Worm (Caenorhabditis elegans) whole organism, L3 larva: ENCODE results near the gene W03F8.6.
"Not testable (repeated sequence)": the region's sequence is repeated elsewhere in the genome, so short reads cannot be mapped to it uniquely, and the experiment has no call there.

Experiments used
- R02D3.7 ChIP-seq: fragments of 150-350 bp; optimal IDR thresholded peaks from 2 replicates; lab custom pipeline; 2014; ENCODE audit warnings: missing biosample characterization, missing genetic modification characterization
- ZK546.5 ChIP-seq: sonication (generic microtip); optimal IDR thresholded peaks from 2 replicates; lab custom pipeline; 2017; ENCODE audit warnings: missing biosample characterization, missing genetic modification characterization
- aly-2 ChIP-seq: fragments of 150-350 bp; optimal IDR thresholded peaks from 2 replicates; lab custom pipeline; 2014; ENCODE audit warnings: missing biosample characterization, missing genetic modification characterization
- ama-1 ChIP-seq: fragments of 150-350 bp; optimal IDR thresholded peaks from 2 replicates; lab custom pipeline; 2018
- ceh-28 ChIP-seq: fragments of 150-350 bp; optimal IDR thresholded peaks from 2 replicates; lab custom pipeline; 2014; ENCODE audit warnings: missing biosample characterization, missing genetic modification reagents, missing genetic modification characterization
- ceh-82 ChIP-seq: fragments of 150-350 bp; optimal IDR thresholded peaks from 2 replicates; lab custom pipeline; 2014; ENCODE audit warnings: missing biosample characterization, missing genetic modification characterization
- daf-12 ChIP-seq: fragments of 150-350 bp; optimal IDR thresholded peaks from 2 replicates; lab custom pipeline; 2014; ENCODE audit warnings: missing biosample characterization, missing genetic modification reagents, missing genetic modification characterization
- egl-27 ChIP-seq: sonication (generic microtip); optimal IDR thresholded peaks from 4 replicates; lab custom pipeline; 2017; ENCODE audit warnings: missing biosample characterization, missing genetic modification reagents, missing genetic modification characterization
- egl-5 ChIP-seq: fragments of 150-350 bp; optimal IDR thresholded peaks from 2 replicates; lab custom pipeline; 2017; ENCODE audit warnings: missing biosample characterization, missing genetic modification reagents, missing genetic modification characterization, inconsistent platforms
- elt-1 ChIP-seq: fragments of 150-350 bp; optimal IDR thresholded peaks from 2 replicates; lab custom pipeline; 2014; ENCODE audit warnings: missing biosample characterization, missing genetic modification characterization
- elt-2 ChIP-seq: sonication (generic microtip); optimal IDR thresholded peaks from 2 replicates; lab custom pipeline; 2016; ENCODE audit warnings: missing genetic modification reagents, mild to moderate bottlenecking, missing genetic modification characterization, missing compliant biosample characterization
- eor-1 ChIP-seq, 2 experiments: fragments of 150-350 bp; optimal IDR thresholded peaks; 2 replicates each; lab custom pipeline; 2014 to 2018; ENCODE audit warnings: missing biosample characterization in 2 of 2, missing genetic modification characterization in 2 of 2
- fkh-2 ChIP-seq: fragments of 150-350 bp; optimal IDR thresholded peaks from 2 replicates; lab custom pipeline; 2014; ENCODE audit warnings: missing biosample characterization, missing genetic modification reagents, missing genetic modification characterization
- fos-1 ChIP-seq: fragments of 150-350 bp; optimal IDR thresholded peaks from 2 replicates; lab custom pipeline; 2014; ENCODE audit warnings: missing biosample characterization, missing genetic modification characterization
- hmg-11 ChIP-seq: sonication (generic microtip); optimal IDR thresholded peaks from 2 replicates; lab custom pipeline; 2016; ENCODE audit warnings: missing genetic modification characterization, missing compliant biosample characterization
- jun-1 ChIP-seq: fragments of 150-350 bp; optimal IDR thresholded peaks from 2 replicates; lab custom pipeline; 2014; ENCODE audit warnings: missing biosample characterization, missing genetic modification reagents, missing genetic modification characterization
- lin-39 ChIP-seq: fragments of 150-350 bp; optimal IDR thresholded peaks from 2 replicates; lab custom pipeline; 2018; ENCODE audit warnings: missing biosample characterization, missing genetic modification reagents, missing genetic modification characterization
- lsy-12 ChIP-seq: sonication (generic microtip); optimal IDR thresholded peaks from 2 replicates; lab custom pipeline; 2016; ENCODE audit warnings: mild to moderate bottlenecking, missing genetic modification characterization, missing compliant biosample characterization
- mdl-1 ChIP-seq: fragments of 150-350 bp; optimal IDR thresholded peaks from 2 replicates; lab custom pipeline; 2014; ENCODE audit warnings: missing biosample characterization, missing genetic modification characterization
- mml-1 ChIP-seq: fragments of 150-350 bp; sonication (generic microtip); optimal IDR thresholded peaks from 3 replicates; lab custom pipeline; 2014; ENCODE audit warnings: missing biosample characterization, missing genetic modification characterization
- nfya-1 ChIP-seq: sonication (generic microtip); optimal IDR thresholded peaks from 2 replicates; lab custom pipeline; 2017; ENCODE audit warnings: missing genetic modification characterization, mild to moderate bottlenecking, missing compliant biosample characterization, antibody characterized with exemption, moderate library complexity; ENCODE audit not compliant: insufficient read depth
- nhr-11 ChIP-seq: fragments of 150-350 bp; optimal IDR thresholded peaks from 2 replicates; lab custom pipeline; 2014; ENCODE audit warnings: missing biosample characterization, missing genetic modification characterization
- nhr-12 ChIP-seq: fragments of 150-350 bp; optimal IDR thresholded peaks from 2 replicates; lab custom pipeline; 2014; ENCODE audit warnings: missing biosample characterization, missing genetic modification characterization
- nhr-23 ChIP-seq: fragments of 150-350 bp; optimal IDR thresholded peaks from 2 replicates; lab custom pipeline; 2014; ENCODE audit warnings: missing biosample characterization, missing genetic modification reagents, missing genetic modification characterization
- nhr-237 ChIP-seq: fragments of 150-350 bp; optimal IDR thresholded peaks from 2 replicates; lab custom pipeline; 2014; ENCODE audit warnings: missing biosample characterization, missing genetic modification characterization
- nhr-25 ChIP-seq: sonication (generic microtip); optimal IDR thresholded peaks from 2 replicates; lab custom pipeline; 2017; ENCODE audit warnings: missing biosample characterization, missing genetic modification characterization
- nhr-28 ChIP-seq: fragments of 150-350 bp; optimal IDR thresholded peaks from 2 replicates; lab custom pipeline; 2014; ENCODE audit warnings: missing biosample characterization, missing genetic modification characterization
- nhr-43 ChIP-seq: sonication (generic microtip); optimal IDR thresholded peaks from 2 replicates; lab custom pipeline; 2016; ENCODE audit warnings: mild to moderate bottlenecking, missing genetic modification characterization, missing compliant biosample characterization; ENCODE audit not compliant: poor library complexity, severe bottlenecking
- nhr-67 ChIP-seq: fragments of 150-350 bp; optimal IDR thresholded peaks from 2 replicates; lab custom pipeline; 2014; ENCODE audit warnings: missing biosample characterization, missing genetic modification characterization
- nhr-76 ChIP-seq: fragments of 150-350 bp; sonication (generic microtip); optimal IDR thresholded peaks from 5 replicates; lab custom pipeline; 2014; ENCODE audit warnings: missing biosample characterization, missing genetic modification characterization
- nhr-77 ChIP-seq: fragments of 150-350 bp; optimal IDR thresholded peaks from 2 replicates; lab custom pipeline; 2014; ENCODE audit warnings: missing biosample characterization, missing genetic modification characterization
- pha-4 ChIP-seq: fragments of 150-350 bp; optimal IDR thresholded peaks from 2 replicates; lab custom pipeline; 2014; ENCODE audit warnings: missing biosample characterization, missing genetic modification reagents, missing genetic modification characterization
- pqm-1 ChIP-seq: fragments of 150-350 bp; optimal IDR thresholded peaks from 2 replicates; lab custom pipeline; 2017; ENCODE audit warnings: missing biosample characterization, missing genetic modification characterization, inconsistent platforms
- sea-2 ChIP-seq: fragments of 150-350 bp; sonication (generic microtip); optimal IDR thresholded peaks from 4 replicates; lab custom pipeline; 2014; ENCODE audit warnings: missing biosample characterization, missing genetic modification reagents, missing genetic modification characterization
- skn-1 ChIP-seq: fragments of 150-350 bp; optimal IDR thresholded peaks from 2 replicates; lab custom pipeline; 2014; ENCODE audit warnings: missing biosample characterization, missing genetic modification characterization
- snpc-4 ChIP-seq: fragments of 150-350 bp; optimal IDR thresholded peaks from 2 replicates; lab custom pipeline; 2014; ENCODE audit warnings: missing biosample characterization, missing genetic modification characterization
- tbx-2 ChIP-seq: sonication (generic microtip); optimal IDR thresholded peaks from 2 replicates; lab custom pipeline; 2016; ENCODE audit warnings: mild to moderate bottlenecking, missing genetic modification characterization, missing compliant biosample characterization
- unc-39 ChIP-seq: sonication (generic microtip); optimal IDR thresholded peaks from 4 replicates; lab custom pipeline; 2017; ENCODE audit warnings: missing biosample characterization, missing genetic modification characterization
- unc-62 ChIP-seq: fragments of 150-350 bp; sonication (generic microtip); optimal IDR thresholded peaks from 4 replicates; lab custom pipeline; 2014; ENCODE audit warnings: missing biosample characterization, missing genetic modification reagents, missing genetic modification characterization
- zag-1 ChIP-seq: fragments of 150-350 bp; optimal IDR thresholded peaks from 2 replicates; lab custom pipeline; 2014; ENCODE audit warnings: missing biosample characterization, missing genetic modification characterization
- ztf-11 ChIP-seq: fragments of 150-350 bp; optimal IDR thresholded peaks from 2 replicates; lab custom pipeline; 2014; ENCODE audit warnings: missing biosample characterization, missing genetic modification characterization
- ztf-4 ChIP-seq: fragments of 150-350 bp; optimal IDR thresholded peaks from 2 replicates; lab custom pipeline; 2014; ENCODE audit warnings: missing biosample characterization, missing genetic modification characterization

The W03F8.6 gene

ce11 chrIV:5218496-5218895, 32.1 kb upstream of the W03F8.6 start, which contains the start of gene nsph-4.2:
nsph-4.2 (plus strand) TSS chrIV:5218796.
- not testable (repeated sequence) for TF ChIP-seq nhr-43 (tag; lab: Kevin White, UChicago); tbx-2 (tag; lab: Kevin White, UChicago); R02D3.7

- TF ChIP-seq nhr-23 (tag; lab: Kevin White, UChicago) (peak; percentile 82), unc-62 (no peak), ama-1 (lab: Kevin White, UChicago) (no peak), nhr-25 (peak; percentile 66)
Measured at ce11 chrIV:5216349-5216748, 30.0 kb upstream of the W03F8.6 start.

ce11 chrIV:5215092-5215491, 28.7 kb upstream of the W03F8.6 start, which contains the start of gene Y59E9AL.4:
Y59E9AL.4 (minus strand) TSS chrIV:5215192.
- TF ChIP-seq ceh-82 (tag; lab: Kevin White, UChicago) = no peak
- TF ChIP-seq pqm-1 = no peak
- no peak for TF ChIP-seq unc-62
- no peak for TF ChIP-seq nhr-67 (tag; lab: Kevin White, UChicago)
- no peak for TF ChIP-seq elt-1 (tag; lab: Kevin White, UChicago)
- TF ChIP-seq unc-39 (tag; lab: Kevin White, UChicago) = no peak
- TF ChIP-seq nhr-28 = no peak
- no peak for TF ChIP-seq pha-4
- no peak for TF ChIP-seq fkh-2 (tag; lab: Kevin White, UChicago)
- no peak for TF ChIP-seq nhr-23 (tag; lab: Kevin White, UChicago)
- no peak for TF ChIP-seq nhr-237 (tag; lab: Kevin White, UChicago)
- TF ChIP-seq sea-2 = no peak
- TF ChIP-seq egl-27 (tag; lab: Kevin White, UChicago) = no peak
- TF ChIP-seq ZK546.5 (tag; lab: Kevin White, UChicago) = no peak
- TF ChIP-seq nhr-77 (tag; lab: Kevin White, UChicago) = no peak

- no peak for TF ChIP-seq hmg-11 (tag; lab: Kevin White, UChicago)
- TF ChIP-seq nhr-11 (tag; lab: Kevin White, UChicago) = no peak
- no peak for TF ChIP-seq elt-1 (tag; lab: Kevin White, UChicago)
- TF ChIP-seq nhr-76 (tag; lab: Kevin White, UChicago) = no peak
- no peak for TF ChIP-seq ztf-4 (tag; lab: Kevin White, UChicago)
- no peak for TF ChIP-seq jun-1 (tag; lab: Kevin White, UChicago)
- no peak for TF ChIP-seq mdl-1 (tag; lab: Kevin White, UChicago)
- TF ChIP-seq zag-1 (tag; lab: Kevin White, UChicago) = no peak
- TF ChIP-seq lsy-12 (tag; lab: Kevin White, UChicago) = no peak
- no peak for TF ChIP-seq unc-39 (tag; lab: Kevin White, UChicago)
Measured at ce11 chrIV:5210606-5211005, 24.2 kb upstream of the W03F8.6 start.

- TF ChIP-seq fos-1 (tag; lab: Kevin White, UChicago) (no peak), nhr-12 (tag; lab: Kevin White, UChicago) (no peak), ztf-11 (tag; lab: Kevin White, UChicago) (no peak), sea-2 (no peak), skn-1 (no peak), tbx-2 (tag; lab: Kevin White, UChicago) (no peak), nhr-237 (tag; lab: Kevin White, UChicago) (no peak), unc-62 (no peak), fkh-2 (tag; lab: Kevin White, UChicago) (peak; percentile 58), lin-39 (tag; lab: Kevin White, UChicago) (peak; percentile 63), R02D3.7 (peak; percentile 97), elt-2 (tag; lab: Kevin White, UChicago) (peak; percentile 46), elt-1 (tag; lab: Kevin White, UChicago) (no peak), snpc-4 (peak; percentile 84), ceh-28 (tag; lab: Kevin White, UChicago) (peak; percentile 65), pha-4 (peak; percentile 86), ztf-4 (tag; lab: Kevin White, UChicago) (no peak), unc-39 (tag; lab: Kevin White, UChicago) (no peak), jun-1 (tag; lab: Kevin White, UChicago) (peak; percentile 51), aly-2 (no peak), pqm-1 (peak; percentile 17), ama-1 (lab: Kevin White, UChicago) (no peak), ceh-82 (tag; lab: Kevin White, UChicago) (no peak), egl-5 (tag; lab: Kevin White, UChicago) (peak; percentile 94), nhr-77 (tag; lab: Kevin White, UChicago) (peak; percentile 63), eor-1 (tag; optimal IDR thresholded peaks at IDR 0.05; lab: Kevin White, UChicago) (no peak), nhr-23 (tag; lab: Kevin White, UChicago) (no peak), nfya-1 (peak; percentile 77), mdl-1 (tag; lab: Kevin White, UChicago) (no peak), zag-1 (tag; lab: Kevin White, UChicago) (no peak), mml-1 (tag; lab: Kevin White, UChicago) (no peak), nhr-11 (tag; lab: Kevin White, UChicago) (peak; percentile 69), lsy-12 (tag; lab: Kevin White, UChicago) (peak; percentile 48), daf-12 (tag; lab: Kevin White, UChicago) (no peak), hmg-11 (tag; lab: Kevin White, UChicago) (peak; percentile 91), nhr-67 (tag; lab: Kevin White, UChicago) (no peak), nhr-25 (peak; percentile 62)
Measured at ce11 chrIV:5209390-5209789, 23.0 kb upstream of the W03F8.6 start, which contains the start of the genes Y59E9AL.36 and nbet-1. Y59E9AL.36 (minus strand) TSS chrIV:5209481. nbet-1 (plus strand) TSS chrIV:5209501.
